Fruit fly (Drosophila melanogaster): Measurements from ENCODE around the gene CG33223.

CG33223 gene

DNA sequence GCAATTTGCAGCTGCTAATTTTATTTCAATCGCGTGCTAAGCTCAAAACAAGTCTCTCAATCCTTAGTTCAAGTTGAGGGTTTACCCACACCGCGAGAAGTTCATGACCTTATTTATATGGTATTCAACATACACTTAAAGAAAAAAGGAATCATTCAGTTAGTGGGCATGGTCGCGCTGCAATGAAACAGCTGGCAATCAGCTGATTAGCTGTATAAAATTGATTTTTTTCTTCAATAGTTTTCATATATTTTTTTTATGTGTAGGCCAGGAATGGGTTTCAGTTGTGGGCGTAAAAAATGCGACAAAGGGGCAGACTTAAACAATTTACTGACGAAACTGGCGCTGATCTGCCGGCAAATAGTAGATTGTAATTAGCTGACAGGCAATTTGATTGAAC is 15.5 kb upstream of the CG33223 start (continued):
- TF ChIP-seq CG10366 (GFP tag; IDR thresholded peaks at IDR 0.05) = peak; percentile 25; the same call in 1 of the 2 replicates
- TF ChIP-seq CG30403 (GFP tag; optimal IDR thresholded peaks at IDR 0.05) = no peak
- TF ChIP-seq Adf1 (GFP tag; IDR thresholded peaks at IDR 0.05) = no peak
- TF ChIP-seq unc-4 (GFP tag; IDR thresholded peaks at IDR 0.05; ENCODE audit: partially characterized antibody) = no peak
- no peak for TF ChIP-seq CrebB (tag; optimal IDR thresholded peaks at IDR 0.05)
- TF ChIP-seq Mes4 (GFP tag; optimal IDR thresholded peaks at IDR 0.05) = no peak
- peak; percentile 5 for TF ChIP-seq fd96Cb (tag; optimal IDR thresholded peaks at IDR 0.05)
- peak; percentile 12 for TF ChIP-seq gem (tag; optimal IDR thresholded peaks at IDR 0.05)
- no peak for TF ChIP-seq CG12391 (tag; optimal IDR thresholded peaks at IDR 0.05)
- no peak for TF ChIP-seq ftz-f1 (GFP tag; optimal IDR thresholded peaks at IDR 0.05)
- TF ChIP-seq Ets65A (GFP tag) = peak; percentile 74
- no peak for TF ChIP-seq ato (GFP tag; IDR thresholded peaks at IDR 0.05; ENCODE audit: partially characterized antibody)
- no peak for TF ChIP-seq tgo (GFP tag; IDR thresholded peaks at IDR 0.05)
- TF ChIP-seq crc (GFP tag; optimal IDR thresholded peaks at IDR 0.05) = no peak
- 0 out of 2 replicates have a peak, but pooled peaks have one; percentile 34 for TF ChIP-seq CG32532 (GFP tag; IDR thresholded peaks at IDR 0.05)
- TF ChIP-seq ro (GFP tag; IDR thresholded peaks at IDR 0.05) = no peak
- peak; percentile 7 to 9 for TF ChIP-seq dpn (GFP tag; optimal IDR thresholded peaks at IDR 0.05)
- peak; percentile 3 for TF ChIP-seq ind (GFP tag; optimal IDR thresholded peaks at IDR 0.05)
- no peak for TF ChIP-seq BEAF-32 (GFP tag; optimal IDR thresholded peaks at IDR 0.05)
- no peak for TF ChIP-seq CG9817 (tag; optimal IDR thresholded peaks at IDR 0.05)
- TF ChIP-seq danr (GFP tag; IDR thresholded peaks at IDR 0.05) = no peak
- TF ChIP-seq CG16813 (GFP tag; IDR thresholded peaks at IDR 0.05; ENCODE audit: partially characterized antibody) = no peak
- no peak for TF ChIP-seq Sox100B (GFP tag; optimal IDR thresholded peaks at IDR 0.05)
- peak in 1 of 2 experiments; percentile 24 for TF ChIP-seq Hr51 (GFP tag; optimal IDR thresholded peaks at IDR 0.05)
- no peak for TF ChIP-seq Hsf (GFP tag; optimal IDR thresholded peaks at IDR 0.05)
- TF ChIP-seq slp2 (GFP tag; optimal IDR thresholded peaks at IDR 0.05) = peak; percentile 19
- no peak for TF ChIP-seq CG6689 (GFP tag; IDR thresholded peaks at IDR 0.05)
- TF ChIP-seq kni (GFP tag; optimal IDR thresholded peaks at IDR 0.05) = no peak
- TF ChIP-seq CG17612 (GFP tag; IDR thresholded peaks at IDR 0.05) = no peak

DNA sequence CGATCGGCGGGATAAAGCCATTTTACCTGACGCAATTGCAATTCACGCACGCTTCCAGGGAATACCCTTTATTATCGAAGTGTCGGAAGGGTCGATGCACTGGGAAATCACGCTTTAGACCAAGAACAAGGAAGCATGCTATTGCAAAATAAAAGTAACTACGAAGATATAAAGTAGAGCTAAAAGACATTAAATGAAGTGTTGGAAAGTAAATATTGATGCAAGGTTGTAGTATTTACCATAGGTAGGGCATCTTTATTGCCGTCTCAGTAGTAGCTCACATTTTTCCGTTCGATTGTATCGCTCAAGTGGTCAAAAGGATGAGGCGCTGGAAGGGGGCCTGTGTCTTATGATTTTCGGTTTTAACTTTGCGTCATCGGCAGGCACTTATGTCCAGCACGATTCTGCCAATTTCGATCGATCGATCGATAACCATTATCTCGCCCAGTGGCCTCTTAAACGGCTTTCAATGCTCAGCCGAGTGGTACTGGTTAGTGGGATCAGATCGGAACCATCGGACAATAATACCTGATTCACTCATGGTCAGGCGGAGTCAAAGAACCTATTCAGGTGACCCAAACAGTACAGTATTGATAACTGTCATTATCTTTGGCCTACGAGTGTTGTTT is 14.0 kb upstream of the CG33223 start:
- TF ChIP-seq row (GFP tag; IDR thresholded peaks at IDR 0.05) = 0 out of 3 replicates have a peak, but pooled peaks have one; percentile 11
- no peak for TF ChIP-seq CG12769 (tag; optimal IDR thresholded peaks at IDR 0.05)
- TF ChIP-seq Med (GFP tag) = peak; percentile 40
- peak; percentile 60 for TF ChIP-seq cwo (GFP tag; optimal IDR thresholded peaks at IDR 0.05)
- TF ChIP-seq mirr (GFP tag; optimal IDR thresholded peaks at IDR 0.05) = peak; percentile 48
- TF ChIP-seq CG2120 (GFP tag; optimal IDR thresholded peaks at IDR 0.05) = peak; percentile 3
- peak; percentile 58 for TF ChIP-seq exex (tag; optimal IDR thresholded peaks at IDR 0.05)
- TF ChIP-seq Hey (tag; optimal IDR thresholded peaks at IDR 0.05) = peak; percentile 11
- no peak for TF ChIP-seq NFAT (GFP tag; IDR thresholded peaks at IDR 0.05)
- no peak for TF ChIP-seq C15 (GFP tag; IDR thresholded peaks at IDR 0.05)
- peak; percentile 63 for TF ChIP-seq grn (GFP tag; optimal IDR thresholded peaks at IDR 0.05)
- TF ChIP-seq sug (tag; optimal IDR thresholded peaks at IDR 0.05) = peak; percentile 12
